Fruit fly (Drosophila melanogaster) whole organism, embryonic: ENCODE results near the gene CG16972.

Experiments used
- B-H1 ChIP-seq: fragments of 200-800 bp; sonication (Bioruptor generic); IDR thresholded peaks from 3 replicates; pipeline ENCODE4 v1.3.6; 2022; ENCODE audit warnings: missing biosample characterization, missing genetic modification characterization
- CG10147 ChIP-seq: fragments of 200-800 bp; sonication (Bioruptor generic); optimal IDR thresholded peaks from 2 replicates; lab custom pipeline; 2019; ENCODE audit warnings: missing biosample characterization, mild to moderate bottlenecking, missing genetic modification characterization, moderate library complexity
- CG10274 ChIP-seq: fragments of 200-800 bp; sonication (Bioruptor generic); optimal IDR thresholded peaks from 3 replicates; lab custom pipeline; 2017; ENCODE audit warnings: missing biosample characterization, mild to moderate bottlenecking, missing genetic modification characterization
- CG10321 ChIP-seq: fragments of 200-800 bp; sonication (Bioruptor generic); IDR thresholded peaks from 2 replicates; pipeline ENCODE4 v1.3.6; 2022; ENCODE audit warnings: missing biosample characterization, missing genetic modification characterization
- CG10543 ChIP-seq: fragments of 200-800 bp; sonication (Bioruptor generic); optimal IDR thresholded peaks from 3 replicates; lab custom pipeline; 2017; ENCODE audit warnings: missing biosample characterization, mild to moderate bottlenecking, missing genetic modification characterization, moderate library complexity
- CG10654 ChIP-seq: fragments of 200-800 bp; sonication (Bioruptor generic); optimal IDR thresholded peaks from 2 replicates; lab custom pipeline; 2016; ENCODE audit warnings: missing biosample characterization, missing genetic modification characterization
- CG10979 ChIP-seq: fragments of 200-800 bp; sonication (Bioruptor generic); optimal IDR thresholded peaks from 2 replicates; lab custom pipeline; 2018; ENCODE audit warnings: missing biosample characterization, mild to moderate bottlenecking, missing genetic modification characterization, moderate library complexity
- CG11398 ChIP-seq: fragments of 200-800 bp; sonication (Bioruptor generic); optimal IDR thresholded peaks from 2 replicates; lab custom pipeline; 2016; ENCODE audit warnings: missing biosample characterization, missing genetic modification characterization
- CG13624 ChIP-seq: fragments of 200-800 bp; sonication (Bioruptor generic); optimal IDR thresholded peaks from 2 replicates; lab custom pipeline; 2016; ENCODE audit warnings: missing biosample characterization, missing genetic modification characterization
- CG13775 ChIP-seq: fragments of 200-800 bp; sonication (Bioruptor generic); optimal IDR thresholded peaks from 3 replicates; lab custom pipeline; 2017; ENCODE audit warnings: missing biosample characterization, mild to moderate bottlenecking, missing genetic modification characterization
- CG14441 ChIP-seq: fragments of 200-800 bp; sonication (Bioruptor generic); IDR thresholded peaks from 2 replicates; pipeline ENCODE4 v1.3.6; 2022; ENCODE audit warnings: missing biosample characterization, missing genetic modification characterization
- CG17359 ChIP-seq: fragments of 200-800 bp; sonication (Bioruptor generic); optimal IDR thresholded peaks from 3 replicates; lab custom pipeline; 2018; ENCODE audit warnings: missing biosample characterization, mild to moderate bottlenecking, missing genetic modification characterization, moderate library complexity
- CG17612 ChIP-seq: fragments of 200-800 bp; sonication (Bioruptor generic); IDR thresholded peaks from 2 replicates; pipeline ENCODE4 v1.3.6; 2022; ENCODE audit warnings: missing biosample characterization, missing genetic modification characterization
- CG18476 ChIP-seq: fragments of 200-800 bp; sonication (Bioruptor generic); optimal IDR thresholded peaks from 2 replicates; lab custom pipeline; 2016; ENCODE audit warnings: missing biosample characterization, mild to moderate bottlenecking, missing genetic modification characterization
- CG2120 ChIP-seq: fragments of 200-800 bp; sonication (Bioruptor generic); optimal IDR thresholded peaks from 3 replicates; lab custom pipeline; 2016; ENCODE audit warnings: missing biosample characterization, missing genetic modification characterization
- CG31224 ChIP-seq: fragments of 200-800 bp; sonication (Bioruptor generic); IDR thresholded peaks from 2 replicates; pipeline ENCODE4 v1.3.6; 2022; ENCODE audit warnings: missing biosample characterization, missing genetic modification characterization
- CG31365 ChIP-seq: fragments of 200-800 bp; sonication (Bioruptor generic); optimal IDR thresholded peaks from 2 replicates; lab custom pipeline; 2018; ENCODE audit warnings: missing biosample characterization, mild to moderate bottlenecking, missing genetic modification characterization
- CG31388 ChIP-seq: fragments of 200-800 bp; sonication (Bioruptor generic); optimal IDR thresholded peaks from 2 replicates; lab custom pipeline; 2016; ENCODE audit warnings: missing biosample characterization, missing genetic modification characterization
- CG3838 ChIP-seq: fragments of 200-800 bp; sonication (Bioruptor generic); optimal IDR thresholded peaks from 3 replicates; lab custom pipeline; 2016; ENCODE audit warnings: missing biosample characterization, missing genetic modification characterization
- CG4424 ChIP-seq: fragments of 200-800 bp; sonication (Bioruptor generic); optimal IDR thresholded peaks from 3 replicates; lab custom pipeline; 2016; ENCODE audit warnings: missing biosample characterization, missing genetic modification characterization
- CG7357 ChIP-seq: fragments of 200-800 bp; sonication (Bioruptor generic); IDR thresholded peaks from 3 replicates; pipeline ENCODE4 v1.3.6; 2022; ENCODE audit warnings: missing biosample characterization, missing genetic modification characterization
- CG7928 ChIP-seq: fragments of 200-800 bp; sonication (Bioruptor generic); optimal IDR thresholded peaks from 2 replicates; lab custom pipeline; 2017; ENCODE audit warnings: missing biosample characterization, mild to moderate bottlenecking, missing genetic modification characterization
- CG7987 ChIP-seq: fragments of 200-800 bp; sonication (Bioruptor generic); optimal IDR thresholded peaks from 2 replicates; lab custom pipeline; 2018; ENCODE audit warnings: missing biosample characterization, mild to moderate bottlenecking, missing genetic modification characterization, moderate library complexity
- CG8089 ChIP-seq: fragments of 200-800 bp; sonication (Bioruptor generic); optimal IDR thresholded peaks from 3 replicates; lab custom pipeline; 2016; ENCODE audit warnings: missing biosample characterization, missing genetic modification characterization
- CHES-1-like ChIP-seq: fragments of 200-800 bp; sonication (Bioruptor generic); optimal IDR thresholded peaks from 2 replicates; lab custom pipeline; 2016; ENCODE audit warnings: missing biosample characterization, missing genetic modification characterization
- Dek ChIP-seq: fragments of 200-800 bp; sonication (Bioruptor generic); optimal IDR thresholded peaks from 3 replicates; lab custom pipeline; 2019; ENCODE audit warnings: missing biosample characterization, mild to moderate bottlenecking, missing genetic modification characterization, moderate library complexity
- Ets97D ChIP-seq: fragments of 200-800 bp; sonication (Bioruptor generic); optimal IDR thresholded peaks from 3 replicates; lab custom pipeline; 2016; ENCODE audit warnings: missing biosample characterization, missing genetic modification characterization
- GATAe ChIP-seq: fragments of 200-800 bp; sonication (Bioruptor generic); conservative IDR thresholded peaks from 2 replicates; pipeline ENCODE4 v1.3.6; 2022; ENCODE audit warnings: missing biosample characterization, missing genetic modification characterization
- TFAM ChIP-seq: fragments of 200-800 bp; sonication (Bioruptor generic); optimal IDR thresholded peaks from 2 replicates; lab custom pipeline; 2017; ENCODE audit warnings: missing biosample characterization, missing genetic modification characterization, inconsistent platforms
- btn ChIP-seq: fragments of 200-800 bp; sonication (Bioruptor generic); optimal IDR thresholded peaks from 2 replicates; lab custom pipeline; 2016; ENCODE audit warnings: missing biosample characterization, missing genetic modification characterization
- cad ChIP-seq: fragments of >200 bp; optimal IDR thresholded peaks from 2 replicates; lab custom pipeline; 2017; ENCODE audit warnings: missing biosample characterization, missing genetic modification characterization
- disco-r ChIP-seq: fragments of 200-800 bp; sonication (Bioruptor generic); optimal IDR thresholded peaks from 2 replicates; lab custom pipeline; 2016; ENCODE audit warnings: missing biosample characterization, missing genetic modification characterization
- esg ChIP-seq: fragments of 200-800 bp; sonication (Bioruptor generic); conservative IDR thresholded peaks from 2 replicates; pipeline ENCODE4 v1.3.6; 2022; ENCODE audit warnings: missing biosample characterization, missing genetic modification characterization
- eyg ChIP-seq: fragments of 200-800 bp; sonication (Bioruptor generic); optimal IDR thresholded peaks from 3 replicates; lab custom pipeline; 2016; ENCODE audit warnings: missing biosample characterization, missing genetic modification characterization
- gce ChIP-seq: fragments of 200-800 bp; sonication (Bioruptor generic); IDR thresholded peaks from 3 replicates; pipeline ENCODE4 v1.3.6; 2022; ENCODE audit warnings: missing biosample characterization, missing genetic modification characterization
- gt ChIP-seq: fragments of 200-800 bp; sonication (Bioruptor generic); IDR thresholded peaks from 2 replicates; pipeline ENCODE4 v1.3.6; 2022; ENCODE audit warnings: missing biosample characterization, missing genetic modification characterization
- h ChIP-seq: fragments of >200 bp; optimal IDR thresholded peaks from 2 replicates; lab custom pipeline; 2017
- hbn ChIP-seq: fragments of 200-800 bp; sonication (Bioruptor generic); IDR thresholded peaks from 2 replicates; pipeline ENCODE4 v1.3.6; 2022; ENCODE audit warnings: missing biosample characterization, missing genetic modification characterization; ENCODE audit not compliant: partially characterized antibody
- her ChIP-seq: fragments of 200-800 bp; sonication (Bioruptor generic); optimal IDR thresholded peaks from 2 replicates; lab custom pipeline; 2016; ENCODE audit warnings: missing biosample characterization, missing genetic modification characterization
- hkb ChIP-seq, 2 experiments: fragments of 200-800 bp in 1 of 2; fragments of >200 bp in 1 of 2; sonication (Bioruptor generic) in 1 of 2; IDR thresholded peaks in 1 of 2; optimal IDR thresholded peaks in 1 of 2; 2 replicates each; pipeline versions ENCODE4 v1.3.6 to Lab custom; 2017 to 2022; ENCODE audit warnings: missing biosample characterization in 1 of 2, missing genetic modification characterization in 1 of 2
- ind ChIP-seq: fragments of 200-800 bp; sonication (Bioruptor generic); optimal IDR thresholded peaks from 3 replicates; lab custom pipeline; 2016; ENCODE audit warnings: missing biosample characterization, missing genetic modification characterization
- lola ChIP-seq, 3 experiments: fragments of >200 bp in 2 of 3; fragments of 200-800 bp in 1 of 3; sonication (Bioruptor generic) in 1 of 3; optimal IDR thresholded peaks; 2 replicates each; lab custom pipeline; 2017 to 2019; ENCODE audit warnings: missing biosample characterization in 3 of 3, missing genetic modification characterization in 3 of 3, mild to moderate bottlenecking in 1 of 3, moderate library complexity in 1 of 3
- nau ChIP-seq: fragments of 200-800 bp; sonication (Bioruptor generic); optimal IDR thresholded peaks from 3 replicates; lab custom pipeline; 2017; ENCODE audit warnings: missing biosample characterization, mild to moderate bottlenecking, missing genetic modification characterization, missing genetic modification reagents
- salm ChIP-seq: fragments of 200-800 bp; sonication (Bioruptor generic); optimal IDR thresholded peaks from 2 replicates; lab custom pipeline; 2018; ENCODE audit warnings: missing biosample characterization, mild to moderate bottlenecking, missing genetic modification characterization
- tap ChIP-seq: fragments of 200-800 bp; optimal IDR thresholded peaks from 3 replicates; lab custom pipeline; 2019; ENCODE audit warnings: missing biosample characterization, mild to moderate bottlenecking, missing genetic modification characterization, moderate library complexity
- tio ChIP-seq: fragments of 200-800 bp; sonication (Bioruptor generic); optimal IDR thresholded peaks from 2 replicates; lab custom pipeline; 2017; ENCODE audit warnings: missing biosample characterization, missing genetic modification characterization, inconsistent platforms
- unc-4 ChIP-seq: fragments of 200-800 bp; sonication (Bioruptor generic); IDR thresholded peaks from 2 replicates; pipeline ENCODE4 v1.3.6; 2022; ENCODE audit warnings: missing biosample characterization, missing genetic modification characterization; ENCODE audit not compliant: partially characterized antibody
- wdn ChIP-seq: fragments of 200-800 bp; sonication (Bioruptor generic); IDR thresholded peaks from 2 replicates; pipeline ENCODE4 v1.3.6; 2022; ENCODE audit warnings: missing biosample characterization, missing genetic modification characterization
- zen ChIP-seq: fragments of 200-800 bp; sonication (Bioruptor generic); optimal IDR thresholded peaks from 3 replicates; lab custom pipeline; 2018; ENCODE audit warnings: missing biosample characterization, mild to moderate bottlenecking, missing genetic modification characterization, moderate library complexity
- zfh2 ChIP-seq: fragments of 200-800 bp; sonication (Bioruptor generic); optimal IDR thresholded peaks from 2 replicates; lab custom pipeline; 2016; ENCODE audit warnings: missing biosample characterization, missing genetic modification characterization

The CG16972 gene

dm6 chr2L:13176701-13177249 lies 26.3 kb downstream of the CG16972 start, which contains the start of the genes Sfmbt and CG5439 (continued):
- TF ChIP-seq CG11398 (GFP tag; lab: Kevin White, UChicago) (peak; percentile 39), nau (no peak), cad (GFP tag; lab: Kevin White, UChicago) (no peak), B-H1 (GFP tag; lab: Robert Waterston, UW) (peak; percentile 32; the same call in 2 of the 3 replicates), CG7357 (GFP tag; lab: Robert Waterston, UW) (peak; percentile 56; the same call in 1 of the 3 replicates), disco-r (GFP tag; lab: Kevin White, UChicago) (peak; percentile 21), CG10543 (no peak), CG13624 (GFP tag; lab: Kevin White, UChicago) (peak; percentile 82), CG2120 (peak; percentile 92), gce (no peak), gt (GFP tag; lab: Robert Waterston, UW) (peak; percentile 15; the same call in 1 of the 2 replicates), CG31365 (tag; lab: Kevin White, UChicago) (no peak), CHES-1-like (GFP tag; lab: Kevin White, UChicago) (peak; percentile 81), CG18476 (GFP tag; lab: Kevin White, UChicago) (peak; percentile 76), hkb (optimal IDR thresholded peaks at IDR 0.05; lab: Kevin White, UChicago) (peak; percentile 60), hkb (GFP tag; IDR thresholded peaks at IDR 0.05; lab: Robert Waterston, UW) (peak; percentile 31; the same call in 1 of the 2 replicates), h (lab: Kevin White, UChicago) (no peak), CG7987 (GFP tag; lab: Kevin White, UChicago) (peak; percentile 15), CG31388 (GFP tag; lab: Kevin White, UChicago) (peak; percentile 52), Ets97D (GFP tag; lab: Kevin White, UChicago) (peak; percentile 81), her (GFP tag; lab: Kevin White, UChicago) (peak; percentile 70), CG17359 (no peak), unc-4 (GFP tag; lab: Robert Waterston, UW) (peak; percentile 33), CG10654 (GFP tag; lab: Kevin White, UChicago) (peak; percentile 67), hbn (GFP tag; lab: Robert Waterston, UW) (no peak), TFAM (GFP tag; lab: Kevin White, UChicago) (no peak), CG10979 (tag; lab: Kevin White, UChicago) (peak; percentile 62), CG10147 (GFP tag; lab: Kevin White, UChicago) (no peak), CG10321 (GFP tag; lab: Robert Waterston, UW) (no peak), lola (GFP tag; optimal IDR thresholded peaks at IDR 0.05; lab: Kevin White, UChicago) (peak in 1 of 3 experiments; percentile 70), ind (GFP tag; lab: Kevin White, UChicago) (peak; percentile 89), btn (peak; percentile 19), CG31224 (GFP tag; lab: Robert Waterston, UW) (peak; percentile 40; the same call in 1 of the 2 replicates), GATAe (peak; percentile 22; the same call in 1 of the 2 replicates), tap (tag; lab: Kevin White, UChicago) (no peak), CG8089 (GFP tag; lab: Kevin White, UChicago) (peak; percentile 39), CG17612 (GFP tag; lab: Robert Waterston, UW) (peak; percentile 45; the same call in 1 of the 2 replicates), Dek (tag; lab: Kevin White, UChicago) (peak; percentile 74), CG10274 (GFP tag; lab: Kevin White, UChicago) (peak; percentile 36), CG4424 (GFP tag; lab: Kevin White, UChicago) (peak; percentile 83), zfh2 (GFP tag; lab: Kevin White, UChicago) (peak; percentile 94), CG3838 (peak; percentile 26), CG14441 (peak; percentile 71), zen (tag; lab: Kevin White, UChicago) (peak; percentile 77), esg (GFP tag; lab: Robert Waterston, UW) (peak; percentile 70), CG7928 (GFP tag; lab: Kevin White, UChicago) (peak; percentile 100), CG13775 (GFP tag; lab: Kevin White, UChicago) (peak; percentile 88), tio (GFP tag; lab: Kevin White, UChicago) (no peak), wdn (0 out of 2 replicates have a peak, but pooled peaks have one; percentile 38), salm (tag; lab: Kevin White, UChicago) (peak; percentile 5), eyg (GFP tag; lab: Kevin White, UChicago) (peak; percentile 51)
